Fruit fly (Drosophila melanogaster) Kc167 (cell line): ENCODE measurements around the gene IP3K1.

Experiments
- Myc ChIP-seq: fragments of >200 bp; optimal IDR thresholded peaks from 2 replicates; lab custom pipeline; 2017; ENCODE audit warnings: missing external identifiers
- h ChIP-seq: fragments of >200 bp; optimal IDR thresholded peaks from 3 replicates; lab custom pipeline; 2018; ENCODE audit warnings: missing external identifiers

DNA sequence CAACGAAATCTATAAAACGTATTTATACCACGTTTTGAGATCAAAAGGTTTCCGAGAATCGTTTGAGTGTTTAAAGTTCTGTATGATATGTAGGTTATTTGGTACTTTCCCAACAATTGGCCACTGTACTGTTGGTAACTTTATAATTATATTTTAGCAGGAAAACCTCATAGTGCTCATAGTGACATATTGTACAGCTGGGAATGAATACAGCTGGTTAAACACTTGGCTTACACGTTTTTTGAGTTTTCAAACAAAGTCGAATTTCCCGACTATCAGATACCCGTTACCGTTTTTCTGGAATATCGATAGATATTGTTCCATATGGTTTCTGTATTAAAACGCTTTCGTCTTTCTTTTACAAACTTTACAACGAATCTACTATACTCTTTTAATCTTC lies 3.8 kb upstream of the IP3K1 start:
- no peak for TF ChIP-seq Myc (lab: Kevin White, UChicago)
- TF ChIP-seq h (lab: Kevin White, UChicago) = no peak
